Worm (Caenorhabditis elegans): ENCODE measurements around the gene fbxa-111.

The fbxa-111 gene

DNA sequence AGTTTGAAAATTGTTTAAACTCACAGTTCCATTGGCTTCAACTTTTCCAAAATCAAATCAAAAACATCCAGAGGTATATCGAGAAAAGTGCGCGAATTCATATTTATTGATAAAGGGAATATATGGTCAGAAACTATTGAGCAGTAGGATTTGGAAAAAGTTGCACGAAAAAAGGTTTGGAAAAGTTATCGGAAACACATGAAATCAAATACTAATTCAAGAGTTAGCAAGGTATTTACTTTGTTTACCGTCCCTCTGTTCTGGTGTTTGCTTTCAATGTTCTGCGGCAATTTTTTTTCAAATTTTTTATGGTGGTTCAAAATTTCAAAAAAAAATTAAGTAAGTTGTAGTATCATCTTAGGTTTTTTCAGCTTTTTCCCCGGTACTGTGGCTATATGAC lies 50.2 kb downstream of the fbxa-111 start, which contains the start of gene fbxa-45:
TSS of gene fbxa-45 (minus strand) at position 101 of the 400 bp plus-strand sequence.
- TF ChIP-seq mls-2 (tag; optimal IDR thresholded peaks at IDR 0.05) (no peak), tbx-8 (GFP tag; optimal IDR thresholded peaks at IDR 0.05) (no peak), pha-4 (tag; optimal IDR thresholded peaks at IDR 0.05) (no peak), drap-1 (GFP tag; optimal IDR thresholded peaks at IDR 0.05) (no peak), unc-62 (GFP tag; optimal IDR thresholded peaks at IDR 0.05) (no peak), ceh-83 (GFP tag; optimal IDR thresholded peaks at IDR 0.05) (no peak), elt-3 (tag; optimal IDR thresholded peaks at IDR 0.05) (no peak), flh-1 (GFP tag; optimal IDR thresholded peaks at IDR 0.05) (no peak), sem-2 (GFP tag; optimal IDR thresholded peaks at IDR 0.05) (no peak), elt-1 (tag; optimal IDR thresholded peaks at IDR 0.05; ENCODE audit: borderline replicate concordance, insufficient read depth) (no peak), nhr-237 (tag; optimal IDR thresholded peaks at IDR 0.05) (no peak), blmp-1 (tag; optimal IDR thresholded peaks at IDR 0.05) (no peak), unc-39 (tag; optimal IDR thresholded peaks at IDR 0.05) (no peak), nhr-2 (tag; optimal IDR thresholded peaks at IDR 0.05) (no peak), cnd-1 (tag; optimal IDR thresholded peaks at IDR 0.05) (no peak), hlh-1 (tag; optimal IDR thresholded peaks at IDR 0.05) (no peak), snpc-4 (tag; optimal IDR thresholded peaks at IDR 0.05) (no peak), unc-120 (tag; optimal IDR thresholded peaks at IDR 0.05; ENCODE audit: poor library complexity, severe bottlenecking) (no peak)

All from whole organism, mixed stage, embryonic.